Fruit fly (Drosophila melanogaster): ENCODE results near the gene mRNA-cap.

Gene mRNA-cap

dm6 chrX:14233843-14234337 is 8.7 kb downstream of the mRNA-cap start, which contains the start of gene CG42271 (continued):
- TF ChIP-seq CG12299 (tag; optimal IDR thresholded peaks at IDR 0.05) (no peak), CG3726 (GFP tag; IDR thresholded peaks at IDR 0.05) (no peak), TFAM (GFP tag; optimal IDR thresholded peaks at IDR 0.05) (no peak), ac (GFP tag; optimal IDR thresholded peaks at IDR 0.05) (no peak), az2 (GFP tag; optimal IDR thresholded peaks at IDR 0.05) (no peak), gro (GFP tag; optimal IDR thresholded peaks at IDR 0.05) (no peak), CG30431 (GFP tag; optimal IDR thresholded peaks at IDR 0.05) (no peak), Doc3 (GFP tag; IDR thresholded peaks at IDR 0.05; ENCODE audit: partially characterized antibody) (peak; percentile 96), sc (optimal IDR thresholded peaks at IDR 0.05) (no peak), sc (GFP tag; optimal IDR thresholded peaks at IDR 0.05) (no peak), CG17385 (GFP tag; optimal IDR thresholded peaks at IDR 0.05) (peak; percentile 13), h (optimal IDR thresholded peaks at IDR 0.05) (no peak), Nf-YB (GFP tag; optimal IDR thresholded peaks at IDR 0.05) (peak; percentile 13), bbx (GFP tag; IDR thresholded peaks at IDR 0.05; ENCODE audit: partially characterized antibody) (peak; percentile 87), disco-r (GFP tag; optimal IDR thresholded peaks at IDR 0.05) (no peak), CG11723 (GFP tag; optimal IDR thresholded peaks at IDR 0.05) (no peak), odd (GFP tag; optimal IDR thresholded peaks at IDR 0.05) (peak; percentile 7), Awh (GFP tag; IDR thresholded peaks at IDR 0.05) (no peak), CG14667 (GFP tag; IDR thresholded peaks at IDR 0.05) (no peak), CG32532 (GFP tag; IDR thresholded peaks at IDR 0.05) (peak; percentile 29; the same call in 1 of the 2 replicates), CG4707 (GFP tag; optimal IDR thresholded peaks at IDR 0.05) (no peak), inv (GFP tag; IDR thresholded peaks at IDR 0.05; ENCODE audit: partially characterized antibody) (peak; percentile 95), Hand (GFP tag; optimal IDR thresholded peaks at IDR 0.05) (no peak), Drgx (GFP tag; IDR thresholded peaks at IDR 0.05) (no peak), shn (GFP tag; optimal IDR thresholded peaks at IDR 0.05) (no peak), CG13894 (tag; optimal IDR thresholded peaks at IDR 0.05) (no peak), sd (tag; optimal IDR thresholded peaks at IDR 0.05) (no peak), CG34224 (GFP tag; IDR thresholded peaks at IDR 0.05; ENCODE audit: partially characterized antibody) (peak; percentile 94), twi (tag; optimal IDR thresholded peaks at IDR 0.05) (peak; percentile 4), exex (tag; optimal IDR thresholded peaks at IDR 0.05) (no peak), CG31388 (GFP tag; optimal IDR thresholded peaks at IDR 0.05) (no peak), seq (GFP tag; IDR thresholded peaks at IDR 0.05) (no peak), CG9876 (GFP tag; optimal IDR thresholded peaks at IDR 0.05) (no peak), nau (GFP tag; optimal IDR thresholded peaks at IDR 0.05) (no peak), CG31365 (tag; optimal IDR thresholded peaks at IDR 0.05) (no peak), CG10366 (GFP tag; IDR thresholded peaks at IDR 0.05) (no peak), CG10959 (GFP tag; IDR thresholded peaks at IDR 0.05) (no peak), btn (GFP tag; optimal IDR thresholded peaks at IDR 0.05) (no peak), CG12219 (GFP tag; optimal IDR thresholded peaks at IDR 0.05) (no peak), CG18764 (GFP tag; optimal IDR thresholded peaks at IDR 0.05) (no peak), Hr51 (GFP tag; optimal IDR thresholded peaks at IDR 0.05) (peak in 1 of 2 experiments; percentile 7), row (GFP tag; IDR thresholded peaks at IDR 0.05) (peak; percentile 92), Bgb (GFP tag; IDR thresholded peaks at IDR 0.05; ENCODE audit: partially characterized antibody) (peak; percentile 85), Doc2 (GFP tag; IDR thresholded peaks at IDR 0.05) (no peak), E2f2 (GFP tag; IDR thresholded peaks at IDR 0.05) (0 out of 2 replicates have a peak, but pooled peaks have one; percentile 22), her (GFP tag; optimal IDR thresholded peaks at IDR 0.05) (no peak), CG4730 (GFP tag; IDR thresholded peaks at IDR 0.05) (no peak), CG9817 (tag; optimal IDR thresholded peaks at IDR 0.05) (peak; percentile 57), slbo (GFP tag; IDR thresholded peaks at IDR 0.05) (peak; percentile 52), crol (GFP tag; IDR thresholded peaks at IDR 0.05) (no peak), nerfin-2 (GFP tag; IDR thresholded peaks at IDR 0.05; ENCODE audit: partially characterized antibody) (peak; percentile 79)
